Worm (Caenorhabditis elegans): ENCODE results near the gene F37C12.21.

The F37C12.21 gene

DNA sequence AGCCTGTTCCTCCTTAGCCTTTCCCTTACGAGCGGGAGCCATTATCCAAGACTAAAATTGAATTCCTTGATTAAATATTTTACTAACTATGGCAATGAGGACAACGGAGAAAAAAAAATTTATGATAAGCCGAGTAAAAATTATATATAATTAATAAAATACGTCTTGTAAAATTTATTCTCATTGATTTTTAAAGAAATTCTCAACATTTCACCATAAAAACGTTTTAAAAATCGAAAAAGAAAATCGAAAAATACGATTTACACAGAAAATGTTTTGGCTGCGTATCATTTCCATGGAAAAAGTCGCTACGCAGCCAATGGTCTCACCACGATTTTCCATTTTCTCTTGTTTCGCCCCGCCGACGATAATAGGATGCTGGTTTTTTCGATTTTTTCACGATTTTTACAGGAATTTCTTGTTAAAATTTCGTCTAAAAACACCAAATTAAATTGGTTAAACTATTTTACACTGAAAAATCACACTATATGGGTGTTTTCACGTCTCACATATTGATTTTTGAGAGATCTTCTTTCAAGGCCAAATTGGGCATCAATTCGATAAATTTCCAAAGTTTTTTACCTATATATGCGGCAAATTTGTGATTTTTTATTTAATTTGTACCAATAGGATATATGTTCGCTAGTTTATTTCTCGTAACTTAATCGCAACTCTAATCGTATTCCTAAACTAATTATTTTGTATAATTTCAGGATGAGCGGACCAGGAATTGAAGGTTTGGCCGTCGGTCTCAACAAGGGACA lies 8.4 kb upstream of the F37C12.21 start, which contains the start of the genes rps-14 and rpl-36 (continued):
- no peak for TF ChIP-seq ztf-25 (GFP tag; IDR thresholded peaks at IDR 0.05)
- no peak for TF ChIP-seq repo-1 (tag; optimal IDR thresholded peaks at IDR 0.05)
- no peak for TF ChIP-seq B0035.1 (tag; optimal IDR thresholded peaks at IDR 0.05)
- TF ChIP-seq aptf-2 (GFP tag; conservative IDR thresholded peaks at IDR 0.05) = no peak
- TF ChIP-seq ZK185.1 (tag; optimal IDR thresholded peaks at IDR 0.05; ENCODE audit: poor library complexity, severe bottlenecking) = peak; percentile 57
- peak; percentile 34; the same call in 1 of the 2 replicates for TF ChIP-seq rcor-1 (GFP tag; IDR thresholded peaks at IDR 0.05)
- TF ChIP-seq lag-1 (GFP tag; IDR thresholded peaks at IDR 0.05) = no peak
- no peak for TF ChIP-seq unc-130 (GFP tag; optimal IDR thresholded peaks at IDR 0.05)
- no peak for TF ChIP-seq dpff-1 (tag; optimal IDR thresholded peaks at IDR 0.05)
- TF ChIP-seq F10E7.11 (tag; optimal IDR thresholded peaks at IDR 0.05) = no peak
- peak; percentile 96 for TF ChIP-seq F23B12.7 (tag; optimal IDR thresholded peaks at IDR 0.05; ENCODE audit: insufficient read depth)
- TF ChIP-seq F39B2.1 (GFP tag; IDR thresholded peaks at IDR 0.05) = no peak
- TF ChIP-seq ztf-3 (GFP tag; optimal IDR thresholded peaks at IDR 0.05) = no peak
- TF ChIP-seq hmg-1.2 (GFP tag; IDR thresholded peaks at IDR 0.05) = peak; percentile 87
- peak; percentile 89 for TF ChIP-seq pha-4 (tag; optimal IDR thresholded peaks at IDR 0.05)
- TF ChIP-seq snpc-1.1 (tag; optimal IDR thresholded peaks at IDR 0.05; ENCODE audit: insufficient read depth) = peak; percentile 40
- TF ChIP-seq ceh-27 (GFP tag; optimal IDR thresholded peaks at IDR 0.05) = peak; percentile 61
- TF ChIP-seq ceh-40 (GFP tag; IDR thresholded peaks at IDR 0.05) = no peak
- TF ChIP-seq pbrm-1 (GFP tag; IDR thresholded peaks at IDR 0.05) = peak; percentile 69
- peak; percentile 72 for TF ChIP-seq attf-3 (GFP tag; conservative IDR thresholded peaks at IDR 0.05)
- TF ChIP-seq sea-2 (GFP tag; IDR thresholded peaks at IDR 0.05) = no peak
- TF ChIP-seq mxl-1 (tag; optimal IDR thresholded peaks at IDR 0.05) = no peak
- TF ChIP-seq ekl-4 (GFP tag; IDR thresholded peaks at IDR 0.05) = peak; percentile 36; the same call in 1 of the 2 replicates
- TF ChIP-seq B0019.2 (GFP tag; conservative IDR thresholded peaks at IDR 0.05) = no peak
- TF ChIP-seq C06A6.2 (GFP tag; conservative IDR thresholded peaks at IDR 0.05) = no peak
- TF ChIP-seq ets-4 (GFP tag; optimal IDR thresholded peaks at IDR 0.05) = no peak
- peak; percentile 60 for TF ChIP-seq efl-1 (GFP tag; optimal IDR thresholded peaks at IDR 0.05)
- TF ChIP-seq egl-44 (GFP tag; IDR thresholded peaks at IDR 0.05) = no peak
- TF ChIP-seq nfya-1 (tag; optimal IDR thresholded peaks at IDR 0.05; ENCODE audit: borderline replicate concordance, insufficient read depth) = no peak
- TF ChIP-seq tbp1 (GFP tag; optimal IDR thresholded peaks at IDR 0.05) = peak; percentile 62
- TF ChIP-seq T26A5.8 (tag; optimal IDR thresholded peaks at IDR 0.05) = no peak
- TF ChIP-seq F52B5.7 (tag; optimal IDR thresholded peaks at IDR 0.05) = no peak
- no peak for TF ChIP-seq fkh-3 (tag; optimal IDR thresholded peaks at IDR 0.05)
- TF ChIP-seq Y53F4B.3 (GFP tag; IDR thresholded peaks at IDR 0.05) = no peak
- no peak for TF ChIP-seq cebp-2 (GFP tag; IDR thresholded peaks at IDR 0.05)
- peak; percentile 98 for TF ChIP-seq F33H1.4 (GFP tag; IDR thresholded peaks at IDR 0.05)
- TF ChIP-seq Y95B8A.8 (GFP tag; IDR thresholded peaks at IDR 0.05) = no peak
- peak; percentile 1 for TF ChIP-seq ztf-18 (tag; optimal IDR thresholded peaks at IDR 0.05)
- no peak for TF ChIP-seq let-526 (GFP tag; IDR thresholded peaks at IDR 0.05)
- peak; percentile 62; the same call in 1 of the 2 replicates for TF ChIP-seq ceh-91 (GFP tag; IDR thresholded peaks at IDR 0.05)
- TF ChIP-seq F55B11.4 (tag; optimal IDR thresholded peaks at IDR 0.05; ENCODE audit: borderline replicate concordance, insufficient read depth) = no peak
- TF ChIP-seq nhr-27 (tag; optimal IDR thresholded peaks at IDR 0.05) = no peak
- no peak for TF ChIP-seq akir-1 (GFP tag; optimal IDR thresholded peaks at IDR 0.05)
- TF ChIP-seq madf-8 (GFP tag; conservative IDR thresholded peaks at IDR 0.05) = 0 out of 2 replicates have a peak, but pooled peaks have one; percentile 15
- TF ChIP-seq ztf-26 (tag; optimal IDR thresholded peaks at IDR 0.05) = peak; percentile 32
- TF ChIP-seq Y56A3A.18 (GFP tag; IDR thresholded peaks at IDR 0.05) = no peak
- TF ChIP-seq athp-1 (tag; optimal IDR thresholded peaks at IDR 0.05) = no peak
- TF ChIP-seq ceh-58 (GFP tag; IDR thresholded peaks at IDR 0.05) = no peak

All from whole organism, young adult.